Fruit fly (Drosophila melanogaster) S2 (cell line): ENCODE data around the gene HP1b.

Experiments
- CG8478 ChIP-seq: fragments of >200 bp; optimal IDR thresholded peaks from 2 replicates; lab custom pipeline; 2018
- CTCF ChIP-seq, 2 experiments: fragments of >200 bp; optimal IDR thresholded peaks; 2 replicates each; lab custom pipeline; 2018

- no peak for TF ChIP-seq CG8478
- no peak for TF ChIP-seq CTCF (optimal IDR thresholded peaks at IDR 0.05; lab: Kevin White, UChicago)
These were observed 13.0 kb downstream of the HP1b start for dm6 chrX:9093912-9094311.
